Worm (Caenorhabditis elegans) whole organism, late embryonic: Measurements from ENCODE around the gene T26H5.14.

Source experiments
- F13H6.1 ChIP-seq: sonication (generic microtip); optimal IDR thresholded peaks from 2 replicates; lab custom pipeline; 2016; ENCODE audit warnings: missing genetic modification characterization, missing compliant biosample characterization
- che-1 ChIP-seq: sonication (generic microtip); optimal IDR thresholded peaks from 2 replicates; lab custom pipeline; 2016; ENCODE audit warnings: mild to moderate bottlenecking, missing genetic modification characterization, missing compliant biosample characterization
- dve-1 ChIP-seq: sonication (generic microtip); optimal IDR thresholded peaks from 2 replicates; lab custom pipeline; 2017; ENCODE audit warnings: antibody characterized with exemption, mild to moderate bottlenecking, missing genetic modification characterization, missing compliant biosample characterization
- fkh-10 ChIP-seq: fragments of 150-350 bp; optimal IDR thresholded peaks from 2 replicates; lab custom pipeline; 2014; ENCODE audit warnings: missing biosample characterization, missing genetic modification reagents, missing genetic modification characterization
- hlh-30 ChIP-seq: sonication (generic microtip); optimal IDR thresholded peaks from 2 replicates; lab custom pipeline; 2017; ENCODE audit warnings: antibody characterized with exemption, missing genetic modification characterization, missing compliant biosample characterization; ENCODE audit not compliant: insufficient read depth
- pha-2 ChIP-seq: sonication (generic microtip); optimal IDR thresholded peaks from 2 replicates; lab custom pipeline; 2017; ENCODE audit warnings: mild to moderate bottlenecking, missing genetic modification characterization, missing compliant biosample characterization
- pha-4 ChIP-seq: fragments of 150-350 bp; optimal IDR thresholded peaks from 2 replicates; lab custom pipeline; 2018; ENCODE audit warnings: missing biosample characterization, missing genetic modification reagents, missing genetic modification characterization
- pqm-1 ChIP-seq: sonication (generic microtip); optimal IDR thresholded peaks from 2 replicates; lab custom pipeline; 2016; ENCODE audit warnings: missing genetic modification characterization, missing compliant biosample characterization
- ref-2 ChIP-seq: sonication (generic microtip); optimal IDR thresholded peaks from 2 replicates; lab custom pipeline; 2016; ENCODE audit warnings: missing genetic modification characterization, missing compliant biosample characterization
- rnt-1 ChIP-seq: sonication (generic microtip); optimal IDR thresholded peaks from 2 replicates; lab custom pipeline; 2016; ENCODE audit warnings: missing genetic modification characterization, missing compliant biosample characterization
- zip-5 ChIP-seq: sonication (generic microtip); optimal IDR thresholded peaks from 2 replicates; lab custom pipeline; 2016; ENCODE audit warnings: missing genetic modification characterization, missing compliant biosample characterization

DNA sequence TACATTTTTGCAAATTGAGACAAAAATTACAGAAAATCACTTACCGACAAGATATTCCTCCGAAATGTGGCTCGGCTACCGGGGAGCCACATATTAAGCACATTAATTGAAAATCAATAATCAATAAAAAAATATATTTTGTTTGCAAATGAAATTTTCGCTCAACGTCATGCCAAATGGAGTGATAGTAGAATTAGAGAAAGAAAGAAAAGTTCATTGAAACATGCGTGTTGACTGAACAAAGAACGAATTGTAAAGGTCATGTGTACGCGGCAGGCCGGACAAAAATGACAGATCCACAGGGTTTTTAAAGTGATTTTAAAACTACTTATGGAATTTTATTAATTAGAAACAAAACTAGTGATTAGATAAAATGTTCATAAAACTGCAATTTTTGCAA is 34.6 kb downstream of the T26H5.14 start:
- TF ChIP-seq pha-4 (tag; lab: Kevin White, UChicago), result no peak
- no peak for TF ChIP-seq F13H6.1
- TF ChIP-seq che-1, result no peak
- TF ChIP-seq dve-1 (tag; lab: Kevin White, UChicago), result no peak
- TF ChIP-seq ref-2, result no peak
- TF ChIP-seq pha-2 (tag; lab: Kevin White, UChicago), result no peak
- TF ChIP-seq hlh-30 (tag; lab: Kevin White, UChicago), result no peak
- no peak for TF ChIP-seq pqm-1 (tag; lab: Kevin White, UChicago)
- TF ChIP-seq fkh-10 (GFP tag; lab: Kevin White, UChicago), result no peak
- TF ChIP-seq zip-5 (tag; lab: Kevin White, UChicago), result no peak
- no peak for TF ChIP-seq rnt-1 (tag; lab: Kevin White, UChicago)
